Fruit fly (Drosophila melanogaster): ENCODE results near the gene Mtp.

The Mtp gene

dm6 chr2L:20880476-20880875 is 42.2 kb downstream of the Mtp start (continued):
- no peak for TF ChIP-seq Gug (GFP tag; IDR thresholded peaks at IDR 0.05)
- peak; percentile 19 for TF ChIP-seq acj6 (GFP tag; optimal IDR thresholded peaks at IDR 0.05)
- peak; percentile 43 for TF ChIP-seq topi (GFP tag; optimal IDR thresholded peaks at IDR 0.05)
- TF ChIP-seq CG16779 (tag; optimal IDR thresholded peaks at IDR 0.05): no peak
- no peak for TF ChIP-seq Hr38 (GFP tag; optimal IDR thresholded peaks at IDR 0.05)
- peak; percentile 59 for TF ChIP-seq Sox102F (GFP tag; optimal IDR thresholded peaks at IDR 0.05)
- no peak for TF ChIP-seq CG32006 (GFP tag; optimal IDR thresholded peaks at IDR 0.05)
- TF ChIP-seq spab (GFP tag; optimal IDR thresholded peaks at IDR 0.05): no peak
- TF ChIP-seq esn (GFP tag; optimal IDR thresholded peaks at IDR 0.05): peak; percentile 69
- TF ChIP-seq CG10669 (GFP tag; optimal IDR thresholded peaks at IDR 0.05): no peak
- no peak for TF ChIP-seq salr (GFP tag; optimal IDR thresholded peaks at IDR 0.05)
- TF ChIP-seq OdsH (GFP tag; optimal IDR thresholded peaks at IDR 0.05): no peak
- no peak for TF ChIP-seq CG6163 (GFP tag; IDR thresholded peaks at IDR 0.05)
- TF ChIP-seq Lpt (GFP tag; optimal IDR thresholded peaks at IDR 0.05): no peak
- TF ChIP-seq achi (GFP tag; optimal IDR thresholded peaks at IDR 0.05): no peak
- TF ChIP-seq CG7368 (GFP tag; optimal IDR thresholded peaks at IDR 0.05): peak; percentile 5
- peak; percentile 70 for TF ChIP-seq Eip78C (GFP tag)
- TF ChIP-seq Eip93F (GFP tag; optimal IDR thresholded peaks at IDR 0.05): no peak
- TF ChIP-seq CG15336 (GFP tag; IDR thresholded peaks at IDR 0.05): no peak
- peak; percentile 48 for TF ChIP-seq CG31627 (GFP tag; optimal IDR thresholded peaks at IDR 0.05)
- no peak for TF ChIP-seq CG8119 (GFP tag; IDR thresholded peaks at IDR 0.05)
- no peak for TF ChIP-seq fd85E (GFP tag; optimal IDR thresholded peaks at IDR 0.05)
- TF ChIP-seq CG6854 (GFP tag; optimal IDR thresholded peaks at IDR 0.05): no peak
- TF ChIP-seq Ets96B (tag; optimal IDR thresholded peaks at IDR 0.05): no peak
- no peak for TF ChIP-seq CG11294 (GFP tag; IDR thresholded peaks at IDR 0.05)
- peak; percentile 28 for TF ChIP-seq Eip75B (GFP tag; optimal IDR thresholded peaks at IDR 0.05)
- no peak for TF ChIP-seq Blimp-1 (GFP tag; optimal IDR thresholded peaks at IDR 0.05)

- TF ChIP-seq spab (GFP tag; optimal IDR thresholded peaks at IDR 0.05): no peak
- TF ChIP-seq CG11762 (GFP tag; optimal IDR thresholded peaks at IDR 0.05; ENCODE audit: insufficient read depth): no peak
- no peak for TF ChIP-seq Blimp-1 (GFP tag; optimal IDR thresholded peaks at IDR 0.05)
- peak; percentile 11 for TF ChIP-seq Eip78C (GFP tag)
- TF ChIP-seq CG6276 (GFP tag; optimal IDR thresholded peaks at IDR 0.05): peak; percentile 0
- TF ChIP-seq CG1621 (tag; optimal IDR thresholded peaks at IDR 0.05): no peak
- no peak for TF ChIP-seq CG10631 (GFP tag; optimal IDR thresholded peaks at IDR 0.05)
These were observed 43.0 kb downstream of the Mtp start for dm6 chr2L:20879567-20880141.

- peak; percentile 80 for TF ChIP-seq svp (GFP tag)
- no peak for TF ChIP-seq CG16779 (tag; optimal IDR thresholded peaks at IDR 0.05)
- peak; percentile 43 for TF ChIP-seq Eip78C (GFP tag)
These were observed 44.2 kb downstream of the Mtp start for dm6 chr2L:20878463-20878862.

- TF ChIP-seq ss (GFP tag; optimal IDR thresholded peaks at IDR 0.05) (peak; percentile 9 to 41), Met (GFP tag; optimal IDR thresholded peaks at IDR 0.05) (no peak), CG6808 (GFP tag; optimal IDR thresholded peaks at IDR 0.05) (peak; percentile 3), CG6854 (GFP tag; optimal IDR thresholded peaks at IDR 0.05) (peak; percentile 6), spab (GFP tag; optimal IDR thresholded peaks at IDR 0.05) (no peak), fkh (GFP tag; optimal IDR thresholded peaks at IDR 0.05) (no peak), CG6276 (GFP tag; optimal IDR thresholded peaks at IDR 0.05) (peak; percentile 5), Hr39 (GFP tag; optimal IDR thresholded peaks at IDR 0.05) (no peak), CG7368 (GFP tag; optimal IDR thresholded peaks at IDR 0.05) (no peak)
These were observed 44.6 kb downstream of the Mtp start for dm6 chr2L:20878052-20878451.

Measured in whole organism, prepupa.